Worm (Caenorhabditis elegans): Measurements from ENCODE around the gene F08B12.4.

The F08B12.4 gene

DNA sequence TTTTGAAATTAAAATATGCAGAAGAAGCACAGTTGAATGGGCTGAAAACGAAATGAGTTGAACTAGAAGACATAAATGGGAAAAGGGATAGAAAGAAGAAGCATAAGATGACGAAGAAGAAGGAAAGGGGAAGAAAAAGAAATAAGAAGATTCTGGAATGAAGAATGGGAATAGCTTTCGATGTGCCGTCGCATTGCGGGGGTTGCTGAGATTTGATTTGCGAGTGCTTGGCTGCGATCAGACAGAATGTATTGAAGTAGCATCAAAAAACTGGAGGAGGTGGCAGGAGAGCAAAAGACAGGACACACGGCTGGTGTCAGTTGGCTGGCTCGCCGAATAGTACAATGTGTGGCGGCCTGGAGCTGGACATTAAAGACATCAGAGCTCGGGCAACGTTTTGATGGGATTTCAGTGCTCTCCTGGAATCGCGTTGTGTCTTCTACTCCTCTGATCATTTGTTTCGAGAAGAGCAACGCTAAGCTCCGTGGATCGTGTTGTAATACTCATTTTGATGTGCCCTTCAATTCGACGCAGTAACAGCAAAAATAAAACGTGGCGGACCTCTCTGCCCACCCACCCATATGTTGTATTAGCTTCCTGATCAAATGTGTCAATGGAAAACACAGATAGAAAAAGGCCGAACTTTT, 28.3 kb downstream of the F08B12.4 start:
- TF ChIP-seq dox-1 (GFP tag; IDR thresholded peaks at IDR 0.05) (no peak), sptf-2 (GFP tag; optimal IDR thresholded peaks at IDR 0.05) (peak; percentile 20), aptf-3 (GFP tag; IDR thresholded peaks at IDR 0.05) (no peak), K12H6.12 (tag; optimal IDR thresholded peaks at IDR 0.05) (peak; percentile 40)

DNA sequence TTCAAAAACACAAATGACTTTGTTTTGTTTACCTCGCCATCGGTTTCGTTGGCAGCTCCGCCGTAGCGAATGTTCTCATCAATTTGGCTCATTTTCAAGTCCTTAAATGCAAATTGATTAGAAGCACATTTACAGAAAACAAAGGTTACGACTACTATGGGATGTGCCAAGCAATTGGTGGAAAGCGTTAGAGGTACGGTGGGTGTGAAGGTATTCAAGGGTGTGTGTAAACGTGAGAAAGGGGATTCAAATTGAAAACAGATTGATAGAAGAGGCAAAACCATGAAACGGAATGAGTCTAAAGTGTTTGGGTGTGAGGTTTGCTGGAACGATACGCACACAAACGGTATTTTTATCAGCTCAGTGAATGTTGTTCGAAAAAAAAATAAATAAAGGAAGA, 30.2 kb downstream of the F08B12.4 start, which contains the start of gene tni-1:
TSS of gene tni-1 (minus strand) at position 101 of the 400 bp plus-strand sequence.
- TF ChIP-seq F52B5.7 (tag; optimal IDR thresholded peaks at IDR 0.05) (no peak), him-1 (tag; optimal IDR thresholded peaks at IDR 0.05) (no peak), D2030.7 (GFP tag; IDR thresholded peaks at IDR 0.05) (no peak), lin-35 (GFP tag; optimal IDR thresholded peaks at IDR 0.05) (no peak)

DNA sequence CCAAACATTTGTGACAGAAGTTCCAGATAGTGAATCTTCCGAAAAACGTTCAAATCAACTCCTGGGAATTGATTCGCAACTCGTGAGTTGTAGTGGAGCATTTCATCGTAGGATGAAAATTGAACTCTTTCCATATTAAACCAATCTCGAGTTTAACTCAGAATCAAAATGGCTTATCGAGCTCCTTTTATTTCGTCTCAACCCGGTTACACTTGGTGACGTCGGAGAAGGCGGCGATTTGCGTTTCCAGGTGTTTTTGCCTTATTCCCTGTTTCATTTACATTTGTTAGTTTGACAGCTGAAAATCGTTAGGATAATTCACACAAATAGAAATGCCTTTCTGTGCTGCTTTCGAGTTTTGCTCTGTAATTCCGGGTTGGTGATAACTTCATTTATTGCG, 32.0 kb downstream of the F08B12.4 start, which contains the start of gene F42E11.3:
TSS of gene F42E11.3 (minus strand) at position 101 of the 400 bp plus-strand sequence.
- no peak for TF ChIP-seq akir-1 (GFP tag; optimal IDR thresholded peaks at IDR 0.05)
- TF ChIP-seq F37B4.10 (GFP tag; IDR thresholded peaks at IDR 0.05), result no peak
- no peak for TF ChIP-seq dox-1 (GFP tag; IDR thresholded peaks at IDR 0.05)

DNA sequence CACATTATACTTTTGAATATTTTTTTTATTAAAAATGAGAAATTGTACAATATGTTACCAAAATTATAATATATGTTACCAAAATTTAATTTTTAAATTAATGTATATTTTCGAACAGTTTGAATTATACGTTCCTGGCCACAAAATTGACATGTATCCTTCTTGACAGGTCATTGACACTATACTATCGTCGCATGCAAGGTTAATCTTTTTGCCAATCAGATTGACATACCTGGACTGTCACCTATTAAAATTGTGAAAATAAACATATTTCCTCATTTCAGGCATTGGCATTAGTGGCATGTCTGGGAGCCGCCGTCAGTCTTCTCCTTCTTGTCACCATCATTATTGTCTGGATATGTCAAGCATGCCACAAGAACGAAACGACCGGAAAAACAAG, 37.4 kb downstream of the F08B12.4 start:
- TF ChIP-seq F33H1.4 (GFP tag; IDR thresholded peaks at IDR 0.05), result no peak
- no peak for TF ChIP-seq Y53F4B.3 (GFP tag; IDR thresholded peaks at IDR 0.05)
- TF ChIP-seq mxl-1 (tag; optimal IDR thresholded peaks at IDR 0.05), result no peak
- no peak for TF ChIP-seq mes-4 (tag; optimal IDR thresholded peaks at IDR 0.05)
- no peak for TF ChIP-seq akir-1 (GFP tag; optimal IDR thresholded peaks at IDR 0.05)
- no peak for TF ChIP-seq T26A5.8 (tag; optimal IDR thresholded peaks at IDR 0.05)
- TF ChIP-seq let-607 (tag; optimal IDR thresholded peaks at IDR 0.05), result peak in 1 of 2 experiments; percentile 39
- no peak for TF ChIP-seq unc-130 (GFP tag; optimal IDR thresholded peaks at IDR 0.05)
- no peak for TF ChIP-seq tlf-1 (GFP tag; optimal IDR thresholded peaks at IDR 0.05)
- TF ChIP-seq lir-1 (GFP tag; conservative IDR thresholded peaks at IDR 0.05), result no peak
- no peak for TF ChIP-seq madf-3 (GFP tag; IDR thresholded peaks at IDR 0.05)
- peak; percentile 55 for TF ChIP-seq nhr-80 (tag; optimal IDR thresholded peaks at IDR 0.05)
- no peak for TF ChIP-seq rpc-1 (optimal IDR thresholded peaks at IDR 0.05)
- TF ChIP-seq rpc-1 (tag; optimal IDR thresholded peaks at IDR 0.05), result no peak
- TF ChIP-seq T07F8.4 (tag; optimal IDR thresholded peaks at IDR 0.05), result no peak
- no peak for TF ChIP-seq nhr-179 (tag; optimal IDR thresholded peaks at IDR 0.05)
- no peak for TF ChIP-seq rcor-1 (GFP tag; IDR thresholded peaks at IDR 0.05)
- no peak for TF ChIP-seq ekl-4 (GFP tag; IDR thresholded peaks at IDR 0.05)
- TF ChIP-seq ccch-3 (GFP tag; optimal IDR thresholded peaks at IDR 0.05), result no peak

DNA sequence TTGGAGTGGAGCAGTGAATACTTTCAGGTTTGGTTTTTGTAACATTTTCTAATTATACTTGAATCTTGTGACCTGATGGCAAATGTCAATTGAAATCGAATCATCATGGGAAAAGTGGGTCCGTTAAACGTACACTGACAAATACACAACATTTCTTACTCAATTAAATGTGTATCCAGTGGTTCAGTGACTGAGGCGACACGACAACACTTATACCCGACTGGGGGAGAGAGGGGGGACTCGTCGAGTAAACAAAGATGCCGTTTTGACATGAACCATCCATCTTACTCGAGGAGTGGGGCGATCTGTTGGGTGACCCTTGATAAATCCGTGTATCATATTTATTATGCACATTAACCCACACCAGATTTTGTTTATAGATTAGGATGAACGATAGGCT, 38.7 kb downstream of the F08B12.4 start:
- TF ChIP-seq nhr-27 (tag; optimal IDR thresholded peaks at IDR 0.05) (no peak), ZK185.1 (tag; optimal IDR thresholded peaks at IDR 0.05; ENCODE audit: poor library complexity, severe bottlenecking) (no peak)

DNA sequence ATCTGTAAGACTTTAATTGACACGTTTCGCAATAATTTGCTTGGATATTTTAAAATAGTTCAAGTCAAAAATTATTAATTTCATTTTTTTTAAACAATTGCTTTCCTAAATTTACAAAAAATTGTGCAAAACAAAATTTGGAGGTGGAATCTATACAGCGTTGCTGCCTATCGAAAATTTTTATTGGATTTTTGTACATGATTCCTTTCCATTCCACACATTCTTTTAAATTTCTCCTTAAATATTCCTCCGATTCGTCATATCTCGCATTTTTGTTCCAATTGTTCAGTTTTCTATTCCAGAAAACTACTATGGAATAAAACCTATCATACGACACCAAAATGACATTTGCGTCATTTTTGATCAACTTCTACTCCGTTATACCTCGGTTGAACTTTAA, 39.1 kb downstream of the F08B12.4 start, which contains the start of gene ttyh-1:
TSS of gene ttyh-1 (plus strand) at position 301 of the 400 bp plus-strand sequence.
- no peak for TF ChIP-seq ztf-18 (tag; optimal IDR thresholded peaks at IDR 0.05)
- no peak for TF ChIP-seq mxl-1 (tag; optimal IDR thresholded peaks at IDR 0.05)
- no peak for TF ChIP-seq B0336.3 (GFP tag; IDR thresholded peaks at IDR 0.05)
- no peak for TF ChIP-seq F37B4.10 (GFP tag; IDR thresholded peaks at IDR 0.05)
- TF ChIP-seq Y53F4B.3 (GFP tag; IDR thresholded peaks at IDR 0.05), result no peak
- no peak for TF ChIP-seq chd-7 (tag; optimal IDR thresholded peaks at IDR 0.05)
- no peak for TF ChIP-seq dox-1 (GFP tag; IDR thresholded peaks at IDR 0.05)

Measured in whole organism, young adult.